Worm (Caenorhabditis elegans) whole organism, L3 larva: ENCODE measurements around the gene msp-113.
A peak's percentile ranks its signal among the peaks of the same experiment; 100 is the strongest.
"Not testable (repeated sequence)": the region's sequence is repeated elsewhere in the genome, so short reads cannot be mapped to it uniquely, and the experiment has no call there.

Source experiments
- R02D3.7 ChIP-seq: fragments of 150-350 bp; optimal IDR thresholded peaks from 2 replicates; lab custom pipeline; 2014; ENCODE audit warnings: missing biosample characterization, missing genetic modification characterization
- ZK546.5 ChIP-seq: sonication (generic microtip); optimal IDR thresholded peaks from 2 replicates; lab custom pipeline; 2017; ENCODE audit warnings: missing biosample characterization, missing genetic modification characterization
- ceh-16 ChIP-seq: sonication (generic microtip); optimal IDR thresholded peaks from 2 replicates; lab custom pipeline; 2017; ENCODE audit warnings: missing biosample characterization, missing genetic modification characterization
- ceh-28 ChIP-seq: fragments of 150-350 bp; optimal IDR thresholded peaks from 2 replicates; lab custom pipeline; 2014; ENCODE audit warnings: missing biosample characterization, missing genetic modification reagents, missing genetic modification characterization
- ceh-9 ChIP-seq: sonication (generic microtip); optimal IDR thresholded peaks from 2 replicates; lab custom pipeline; 2018; ENCODE audit warnings: missing biosample characterization, missing genetic modification characterization
- daf-12 ChIP-seq: fragments of 150-350 bp; optimal IDR thresholded peaks from 2 replicates; lab custom pipeline; 2014; ENCODE audit warnings: missing biosample characterization, missing genetic modification reagents, missing genetic modification characterization
- egl-27 ChIP-seq: sonication (generic microtip); optimal IDR thresholded peaks from 4 replicates; lab custom pipeline; 2017; ENCODE audit warnings: missing biosample characterization, missing genetic modification reagents, missing genetic modification characterization
- elt-1 ChIP-seq: fragments of 150-350 bp; optimal IDR thresholded peaks from 2 replicates; lab custom pipeline; 2014; ENCODE audit warnings: missing biosample characterization, missing genetic modification characterization
- elt-2 ChIP-seq: sonication (generic microtip); optimal IDR thresholded peaks from 2 replicates; lab custom pipeline; 2016; ENCODE audit warnings: missing genetic modification reagents, mild to moderate bottlenecking, missing genetic modification characterization, missing compliant biosample characterization
- elt-3 ChIP-seq, 3 experiments: fragments of 150-350 bp in 1 of 3; sonication (generic microtip) in 2 of 3; optimal IDR thresholded peaks; 2 replicates in 2 of 3; 4 replicates in 1 of 3; lab custom pipeline; 2014 to 2017; ENCODE audit warnings: missing biosample characterization in 3 of 3, missing genetic modification characterization in 3 of 3
- eor-1 ChIP-seq, 2 experiments: fragments of 150-350 bp; optimal IDR thresholded peaks; 2 replicates each; lab custom pipeline; 2014 to 2018; ENCODE audit warnings: missing biosample characterization in 2 of 2, missing genetic modification characterization in 2 of 2
- fkh-10 ChIP-seq: sonication (generic microtip); optimal IDR thresholded peaks from 2 replicates; lab custom pipeline; 2017; ENCODE audit warnings: missing biosample characterization, missing genetic modification reagents, missing genetic modification characterization
- fos-1 ChIP-seq: fragments of 150-350 bp; optimal IDR thresholded peaks from 2 replicates; lab custom pipeline; 2014; ENCODE audit warnings: missing biosample characterization, missing genetic modification characterization
- jun-1 ChIP-seq: fragments of 150-350 bp; optimal IDR thresholded peaks from 2 replicates; lab custom pipeline; 2014; ENCODE audit warnings: missing biosample characterization, missing genetic modification reagents, missing genetic modification characterization
- lin-15B ChIP-seq: fragments of 150-350 bp; optimal IDR thresholded peaks from 2 replicates; lab custom pipeline; 2014; ENCODE audit warnings: missing biosample characterization, missing genetic modification characterization
- lin-39 ChIP-seq: fragments of 150-350 bp; optimal IDR thresholded peaks from 2 replicates; lab custom pipeline; 2018; ENCODE audit warnings: missing biosample characterization, missing genetic modification reagents, missing genetic modification characterization
- lsy-12 ChIP-seq: sonication (generic microtip); optimal IDR thresholded peaks from 2 replicates; lab custom pipeline; 2016; ENCODE audit warnings: mild to moderate bottlenecking, missing genetic modification characterization, missing compliant biosample characterization
- mdl-1 ChIP-seq: fragments of 150-350 bp; optimal IDR thresholded peaks from 2 replicates; lab custom pipeline; 2014; ENCODE audit warnings: missing biosample characterization, missing genetic modification characterization
- mml-1 ChIP-seq: fragments of 150-350 bp; sonication (generic microtip); optimal IDR thresholded peaks from 3 replicates; lab custom pipeline; 2014; ENCODE audit warnings: missing biosample characterization, missing genetic modification characterization
- nfya-1 ChIP-seq: sonication (generic microtip); optimal IDR thresholded peaks from 2 replicates; lab custom pipeline; 2017; ENCODE audit warnings: missing genetic modification characterization, mild to moderate bottlenecking, missing compliant biosample characterization, antibody characterized with exemption, moderate library complexity; ENCODE audit not compliant: insufficient read depth
- nhr-12 ChIP-seq: fragments of 150-350 bp; optimal IDR thresholded peaks from 2 replicates; lab custom pipeline; 2014; ENCODE audit warnings: missing biosample characterization, missing genetic modification characterization
- nhr-23 ChIP-seq: fragments of 150-350 bp; optimal IDR thresholded peaks from 2 replicates; lab custom pipeline; 2014; ENCODE audit warnings: missing biosample characterization, missing genetic modification reagents, missing genetic modification characterization
- nhr-237 ChIP-seq: fragments of 150-350 bp; optimal IDR thresholded peaks from 2 replicates; lab custom pipeline; 2014; ENCODE audit warnings: missing biosample characterization, missing genetic modification characterization
- nhr-25 ChIP-seq: sonication (generic microtip); optimal IDR thresholded peaks from 2 replicates; lab custom pipeline; 2017; ENCODE audit warnings: missing biosample characterization, missing genetic modification characterization
- nhr-28 ChIP-seq: fragments of 150-350 bp; optimal IDR thresholded peaks from 2 replicates; lab custom pipeline; 2014; ENCODE audit warnings: missing biosample characterization, missing genetic modification characterization
- nhr-43 ChIP-seq: sonication (generic microtip); optimal IDR thresholded peaks from 2 replicates; lab custom pipeline; 2016; ENCODE audit warnings: mild to moderate bottlenecking, missing genetic modification characterization, missing compliant biosample characterization; ENCODE audit not compliant: poor library complexity, severe bottlenecking
- nhr-67 ChIP-seq: fragments of 150-350 bp; optimal IDR thresholded peaks from 2 replicates; lab custom pipeline; 2014; ENCODE audit warnings: missing biosample characterization, missing genetic modification characterization
- nhr-76 ChIP-seq: fragments of 150-350 bp; sonication (generic microtip); optimal IDR thresholded peaks from 5 replicates; lab custom pipeline; 2014; ENCODE audit warnings: missing biosample characterization, missing genetic modification characterization
- pha-4 ChIP-seq: fragments of 150-350 bp; optimal IDR thresholded peaks from 2 replicates; lab custom pipeline; 2014; ENCODE audit warnings: missing biosample characterization, missing genetic modification reagents, missing genetic modification characterization
- pqm-1 ChIP-seq: fragments of 150-350 bp; optimal IDR thresholded peaks from 2 replicates; lab custom pipeline; 2017; ENCODE audit warnings: missing biosample characterization, missing genetic modification characterization, inconsistent platforms
- sea-2 ChIP-seq: fragments of 150-350 bp; sonication (generic microtip); optimal IDR thresholded peaks from 4 replicates; lab custom pipeline; 2014; ENCODE audit warnings: missing biosample characterization, missing genetic modification reagents, missing genetic modification characterization
- skn-1 ChIP-seq: fragments of 150-350 bp; optimal IDR thresholded peaks from 2 replicates; lab custom pipeline; 2014; ENCODE audit warnings: missing biosample characterization, missing genetic modification characterization
- snpc-4 ChIP-seq: fragments of 150-350 bp; optimal IDR thresholded peaks from 2 replicates; lab custom pipeline; 2014; ENCODE audit warnings: missing biosample characterization, missing genetic modification characterization
- tbx-2 ChIP-seq: sonication (generic microtip); optimal IDR thresholded peaks from 2 replicates; lab custom pipeline; 2016; ENCODE audit warnings: mild to moderate bottlenecking, missing genetic modification characterization, missing compliant biosample characterization
- unc-62 ChIP-seq: fragments of 150-350 bp; sonication (generic microtip); optimal IDR thresholded peaks from 4 replicates; lab custom pipeline; 2014; ENCODE audit warnings: missing biosample characterization, missing genetic modification reagents, missing genetic modification characterization
- zag-1 ChIP-seq: fragments of 150-350 bp; optimal IDR thresholded peaks from 2 replicates; lab custom pipeline; 2014; ENCODE audit warnings: missing biosample characterization, missing genetic modification characterization
- ztf-4 ChIP-seq: fragments of 150-350 bp; optimal IDR thresholded peaks from 2 replicates; lab custom pipeline; 2014; ENCODE audit warnings: missing biosample characterization, missing genetic modification characterization

The msp-113 gene

ce11 chrIV:5313011-5313410, 15.2 kb downstream of the msp-113 start, which contains the start of the genes msp-59 and ZK354.2:
TSS of gene msp-59 (minus strand) at chrIV:5313111.
TSS of gene ZK354.2 (plus strand) at chrIV:5313405.
- not testable (repeated sequence) for TF ChIP-seq nhr-12 (tag; lab: Kevin White, UChicago); mml-1; elt-1 (tag; lab: Kevin White, UChicago)

ce11 chrIV:5316223-5316622, 18.5 kb downstream of the msp-113 start, which contains the start of gene msp-65:
TSS of gene msp-65 (plus strand) at chrIV:5316523.
- not testable (repeated sequence) for TF ChIP-seq tbx-2; fkh-10 (GFP tag; lab: Kevin White, UChicago); elt-3 (tag; optimal IDR thresholded peaks at IDR 0.05; lab: Kevin White, UChicago)
- TF ChIP-seq, all 47 proteins: peak for 0; not testable (repeated sequence) for 47

- TF ChIP-seq pqm-1 (tag; lab: Kevin White, UChicago) (no peak), ceh-9 (tag; lab: Kevin White, UChicago) (no peak), nhr-12 (tag; lab: Kevin White, UChicago) (no peak), ceh-28 (tag; lab: Kevin White, UChicago) (peak; percentile 24), nhr-237 (tag; lab: Kevin White, UChicago) (no peak), R02D3.7 (no peak), elt-2 (tag; lab: Kevin White, UChicago) (peak; percentile 24), nhr-43 (tag; lab: Kevin White, UChicago) (peak; percentile 54), nhr-23 (peak; percentile 37), nhr-25 (tag; lab: Kevin White, UChicago) (peak; percentile 35), nhr-28 (tag; lab: Kevin White, UChicago) (no peak), snpc-4 (tag; lab: Kevin White, UChicago) (peak; percentile 95), fos-1 (peak; percentile 7), skn-1 (tag; lab: Kevin White, UChicago) (no peak)
These were observed 19.3 kb downstream of the msp-113 start for ce11 chrIV:5317106-5317505.

- TF ChIP-seq lin-15B: no peak
- TF ChIP-seq ztf-4 (tag; lab: Kevin White, UChicago): no peak
- no peak for TF ChIP-seq ZK546.5 (tag; lab: Kevin White, UChicago)
- peak; percentile 48 for TF ChIP-seq snpc-4 (tag; lab: Kevin White, UChicago)
- no peak for TF ChIP-seq nhr-237 (tag; lab: Kevin White, UChicago)
- TF ChIP-seq nhr-23: peak; percentile 59
- TF ChIP-seq elt-2 (tag; lab: Kevin White, UChicago): peak; percentile 50
- peak; percentile 13 for TF ChIP-seq nfya-1 (tag; lab: Kevin White, UChicago)
- no peak for TF ChIP-seq zag-1 (tag; lab: Kevin White, UChicago)
- no peak for TF ChIP-seq egl-27 (tag; lab: Kevin White, UChicago)
- TF ChIP-seq mdl-1 (tag; lab: Kevin White, UChicago): no peak
- no peak for TF ChIP-seq pqm-1 (tag; lab: Kevin White, UChicago)
- no peak for TF ChIP-seq eor-1 (tag; optimal IDR thresholded peaks at IDR 0.05; lab: Kevin White, UChicago)
- TF ChIP-seq ceh-28 (tag; lab: Kevin White, UChicago): no peak
- no peak for TF ChIP-seq jun-1 (tag; lab: Kevin White, UChicago)
- TF ChIP-seq, all 47 proteins: peak for 4
These were observed 21.1 kb downstream of the msp-113 start, which contains the start of gene slc-46A for ce11 chrIV:5318835-5319303. TSS of gene slc-46A (plus strand) at chrIV:5319253.

- TF ChIP-seq nhr-28 (tag; lab: Kevin White, UChicago) (no peak), pqm-1 (tag; lab: Kevin White, UChicago) (no peak), fos-1 (no peak), mdl-1 (tag; lab: Kevin White, UChicago) (no peak), nhr-23 (no peak), R02D3.7 (no peak), ceh-16 (tag; lab: Kevin White, UChicago) (no peak), pha-4 (tag; lab: Kevin White, UChicago) (no peak), ceh-28 (tag; lab: Kevin White, UChicago) (no peak)
These were observed 28.4 kb downstream of the msp-113 start, which contains the start of gene Y4C6B.4 for ce11 chrIV:5326144-5326543. TSS of gene Y4C6B.4 (plus strand) at chrIV:5326444.

- TF ChIP-seq eor-1 (tag; optimal IDR thresholded peaks at IDR 0.05; lab: Kevin White, UChicago) (no peak), unc-62 (no peak), lsy-12 (tag; lab: Kevin White, UChicago) (no peak), lin-39 (tag; lab: Kevin White, UChicago) (no peak), sea-2 (GFP tag; lab: Kevin White, UChicago) (no peak), daf-12 (tag; lab: Kevin White, UChicago) (no peak), nhr-76 (no peak), tbx-2 (no peak), nhr-25 (tag; lab: Kevin White, UChicago) (no peak), jun-1 (tag; lab: Kevin White, UChicago) (no peak), nhr-67 (tag; lab: Kevin White, UChicago) (no peak), mml-1 (no peak), nfya-1 (tag; lab: Kevin White, UChicago) (no peak)
These were observed 34.4 kb downstream of the msp-113 start, which contains the start of gene Y4C6B.3 for ce11 chrIV:5332178-5332577. TSS of gene Y4C6B.3 (plus strand) at chrIV:5332478.
